Worm (Caenorhabditis elegans) whole organism, L2 larva: ENCODE results near the gene twk-9.

Experiments used
- ama-1 ChIP-seq: fragments of 150-350 bp; optimal IDR thresholded peaks from 2 replicates; lab custom pipeline; 2018; ENCODE audit warnings: inconsistent platforms
- dmd-4 ChIP-seq: sonication (generic microtip); optimal IDR thresholded peaks from 2 replicates; lab custom pipeline; 2017; ENCODE audit warnings: missing biosample characterization, missing genetic modification characterization
- lin-11 ChIP-seq: fragments of 150-350 bp; sonication (generic microtip); optimal IDR thresholded peaks from 2 replicates; lab custom pipeline; 2014; ENCODE audit warnings: missing biosample characterization, missing genetic modification characterization, inconsistent platforms, mixed read lengths
- lsy-2 ChIP-seq, 2 experiments: fragments of 150-350 bp in 1 of 2; sonication (generic microtip) in 1 of 2; optimal IDR thresholded peaks; 2 replicates each; lab custom pipeline; 2014 to 2017; ENCODE audit warnings: missing biosample characterization in 2 of 2, missing genetic modification characterization in 2 of 2

- peak in 1 of 2 experiments; percentile 53 for TF ChIP-seq lsy-2 (tag; optimal IDR thresholded peaks at IDR 0.05; lab: Kevin White, UChicago)
- no peak for TF ChIP-seq lin-11 (tag; lab: Kevin White, UChicago)
- TF ChIP-seq ama-1 (lab: Kevin White, UChicago), result no peak
- no peak for TF ChIP-seq dmd-4 (tag; lab: Kevin White, UChicago)
Observed at ce11 chrIV:9651234-9651633, 41.7 kb upstream of the twk-9 start, which contains the start of gene chca-1.
